Worm (Caenorhabditis elegans) whole organism, late embryonic: ENCODE data around the gene K09F5.4.
"Not testable (repeated sequence)": the region's sequence is repeated elsewhere in the genome, so short reads cannot be mapped to it uniquely, and the experiment has no call there.

Experiments used
- C38D4.7 ChIP-seq: fragments of 200-800 bp; sonication (Bioruptor generic); optimal IDR thresholded peaks from 2 replicates; lab custom pipeline; 2018; ENCODE audit warnings: mild to moderate bottlenecking, missing genetic modification characterization, moderate library complexity, missing compliant biosample characterization
- K02D7.2 ChIP-seq: sonication (generic microtip); optimal IDR thresholded peaks from 2 replicates; lab custom pipeline; 2017; ENCODE audit warnings: mild to moderate bottlenecking, missing genetic modification characterization, missing compliant biosample characterization
- Y22D7AL.16 ChIP-seq: sonication (generic microtip); optimal IDR thresholded peaks from 2 replicates; lab custom pipeline; 2016; ENCODE audit warnings: missing genetic modification characterization, missing compliant biosample characterization
- ahr-1 ChIP-seq: sonication (generic microtip); optimal IDR thresholded peaks from 2 replicates; lab custom pipeline; 2016; ENCODE audit warnings: missing genetic modification characterization, missing compliant biosample characterization
- ama-1 ChIP-seq: fragments of 150-350 bp; optimal IDR thresholded peaks from 2 replicates; lab custom pipeline; 2014
- ceh-14 ChIP-seq: sonication (generic microtip); optimal IDR thresholded peaks from 2 replicates; lab custom pipeline; 2016; ENCODE audit warnings: missing genotype, missing genetic modification characterization, missing compliant biosample characterization
- ceh-2 ChIP-seq: sonication (generic microtip); optimal IDR thresholded peaks from 2 replicates; lab custom pipeline; 2016; ENCODE audit warnings: missing genotype, missing genetic modification characterization, missing compliant biosample characterization
- ceh-24 ChIP-seq: sonication (generic microtip); optimal IDR thresholded peaks from 2 replicates; lab custom pipeline; 2016; ENCODE audit warnings: mild to moderate bottlenecking, missing genetic modification characterization, missing compliant biosample characterization
- ceh-30 ChIP-seq: fragments of 150-350 bp; optimal IDR thresholded peaks from 2 replicates; lab custom pipeline; 2014; ENCODE audit warnings: missing biosample characterization, missing genetic modification characterization
- ceh-34 ChIP-seq: sonication (generic microtip); optimal IDR thresholded peaks from 2 replicates; lab custom pipeline; 2016; ENCODE audit warnings: mild to moderate bottlenecking, missing genetic modification characterization, missing compliant biosample characterization
- ceh-45 ChIP-seq: fragments of 200-800 bp; sonication (Bioruptor generic); IDR thresholded peaks from 2 replicates; pipeline ENCODE4 v1.3.6; 2022; ENCODE audit warnings: missing genetic modification reagents, missing genetic modification characterization, missing compliant biosample characterization
- ceh-9 ChIP-seq: sonication (generic microtip); optimal IDR thresholded peaks from 2 replicates; lab custom pipeline; 2016; ENCODE audit warnings: mild to moderate bottlenecking, missing genetic modification characterization, inconsistent platforms, missing compliant biosample characterization
- che-1 ChIP-seq: sonication (generic microtip); optimal IDR thresholded peaks from 2 replicates; lab custom pipeline; 2016; ENCODE audit warnings: mild to moderate bottlenecking, missing genetic modification characterization, missing compliant biosample characterization
- dmd-4 ChIP-seq: sonication (generic microtip); optimal IDR thresholded peaks from 2 replicates; lab custom pipeline; 2016; ENCODE audit warnings: borderline replicate concordance, missing genetic modification characterization, missing compliant biosample characterization
- dve-1 ChIP-seq: sonication (generic microtip); optimal IDR thresholded peaks from 2 replicates; lab custom pipeline; 2017; ENCODE audit warnings: antibody characterized with exemption, mild to moderate bottlenecking, missing genetic modification characterization, missing compliant biosample characterization
- elt-4 ChIP-seq: sonication (generic microtip); optimal IDR thresholded peaks from 2 replicates; lab custom pipeline; 2016; ENCODE audit warnings: missing genetic modification characterization, missing compliant biosample characterization
- ets-4 ChIP-seq: sonication (generic microtip); optimal IDR thresholded peaks from 2 replicates; lab custom pipeline; 2016; ENCODE audit warnings: missing genetic modification characterization, missing compliant biosample characterization
- eyg-1 ChIP-seq: sonication (generic microtip); optimal IDR thresholded peaks from 2 replicates; lab custom pipeline; 2016; ENCODE audit warnings: missing genotype, missing genetic modification characterization, missing compliant biosample characterization
- fkh-10 ChIP-seq: fragments of 150-350 bp; optimal IDR thresholded peaks from 2 replicates; lab custom pipeline; 2014; ENCODE audit warnings: missing biosample characterization, missing genetic modification reagents, missing genetic modification characterization
- hlh-13 ChIP-seq: fragments of 200-800 bp; sonication (Bioruptor generic); optimal IDR thresholded peaks from 2 replicates; lab custom pipeline; 2018; ENCODE audit warnings: mild to moderate bottlenecking, missing genetic modification characterization, missing compliant biosample characterization
- hlh-15 ChIP-seq: sonication (generic microtip); optimal IDR thresholded peaks from 2 replicates; lab custom pipeline; 2016; ENCODE audit warnings: missing genetic modification characterization, missing compliant biosample characterization
- mec-3 ChIP-seq: sonication (generic microtip); optimal IDR thresholded peaks from 2 replicates; lab custom pipeline; 2016; ENCODE audit warnings: borderline replicate concordance, missing genetic modification characterization, missing compliant biosample characterization
- nhr-11 ChIP-seq: fragments of 150-350 bp; optimal IDR thresholded peaks from 2 replicates; lab custom pipeline; 2014; ENCODE audit warnings: missing biosample characterization, missing genetic modification characterization
- npax-4 ChIP-seq: sonication (generic microtip); optimal IDR thresholded peaks from 2 replicates; lab custom pipeline; 2016; ENCODE audit warnings: missing genetic modification characterization, missing compliant biosample characterization
- odd-2 ChIP-seq: sonication (generic microtip); optimal IDR thresholded peaks from 2 replicates; lab custom pipeline; 2017; ENCODE audit warnings: antibody characterized with exemption, mild to moderate bottlenecking, missing genetic modification characterization, missing compliant biosample characterization
- pat-9 ChIP-seq: fragments of 200-800 bp; sonication (Bioruptor generic); optimal IDR thresholded peaks from 2 replicates; lab custom pipeline; 2018; ENCODE audit warnings: mild to moderate bottlenecking, missing genetic modification characterization, moderate library complexity, missing compliant biosample characterization
- pax-1 ChIP-seq: fragments of 150-350 bp; optimal IDR thresholded peaks from 2 replicates; lab custom pipeline; 2014; ENCODE audit warnings: missing biosample characterization, missing genetic modification characterization
- pros-1 ChIP-seq: fragments of 150-350 bp; optimal IDR thresholded peaks from 2 replicates; lab custom pipeline; 2014; ENCODE audit warnings: missing biosample characterization, missing genetic modification reagents, missing genetic modification characterization
- ref-2 ChIP-seq: sonication (generic microtip); optimal IDR thresholded peaks from 2 replicates; lab custom pipeline; 2016; ENCODE audit warnings: missing genetic modification characterization, missing compliant biosample characterization
- syd-9 ChIP-seq: sonication (generic microtip); optimal IDR thresholded peaks from 2 replicates; lab custom pipeline; 2016; ENCODE audit warnings: mild to moderate bottlenecking, missing genetic modification characterization, moderate library complexity, missing compliant biosample characterization
- unc-3 ChIP-seq, 2 experiments: fragments of 200-800 bp in 1 of 2; sonication (Bioruptor generic) in 1 of 2; sonication (generic microtip) in 1 of 2; conservative IDR thresholded peaks in 1 of 2; optimal IDR thresholded peaks in 1 of 2; 2 replicates each; pipeline versions ENCODE4 v1.3.6 to Lab custom; 2016 to 2022; ENCODE audit warnings: missing compliant biosample characterization in 2 of 2, missing genetic modification characterization in 2 of 2, missing genetic modification reagents in 1 of 2
- unc-55 ChIP-seq: sonication (generic microtip); optimal IDR thresholded peaks from 2 replicates; lab custom pipeline; 2017; ENCODE audit warnings: missing biosample characterization, missing genetic modification reagents, missing genetic modification characterization
- zip-5 ChIP-seq: sonication (generic microtip); optimal IDR thresholded peaks from 2 replicates; lab custom pipeline; 2016; ENCODE audit warnings: missing genetic modification characterization, missing compliant biosample characterization
- ztf-16 ChIP-seq: sonication (generic microtip); optimal IDR thresholded peaks from 2 replicates; lab custom pipeline; 2017; ENCODE audit warnings: missing genetic modification characterization, missing compliant biosample characterization

The K09F5.4 gene

DNA sequence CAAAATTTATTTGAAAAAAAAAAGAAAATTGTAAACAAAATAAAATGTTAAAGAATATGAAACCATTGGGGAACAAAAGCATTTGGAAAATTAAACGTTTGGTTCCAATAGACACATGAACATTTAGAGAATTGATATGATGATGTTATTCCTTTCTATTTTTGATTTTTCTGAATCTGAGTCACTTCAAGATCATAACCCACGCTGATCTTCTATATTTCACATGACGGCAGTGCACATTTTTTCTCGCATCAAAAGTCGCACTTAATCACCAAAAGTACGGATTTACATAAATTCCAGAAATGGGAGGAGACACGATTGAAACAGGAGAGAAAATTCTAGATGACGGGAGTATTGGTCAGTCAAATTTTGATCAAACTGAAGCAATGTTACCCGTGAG is 37.9 kb downstream of the K09F5.4 start, which contains the start of gene F27D9.2:
TSS of gene F27D9.2 (plus strand) at position 301 of the 400 bp plus-strand sequence.
- TF ChIP-seq ceh-34: no peak
- TF ChIP-seq ztf-16 (tag; lab: Kevin White, UChicago): no peak
- no peak for TF ChIP-seq K02D7.2 (tag; lab: Kevin White, UChicago)
- no peak for TF ChIP-seq npax-4 (tag; lab: Kevin White, UChicago)
- TF ChIP-seq pros-1 (tag; lab: Kevin White, UChicago): no peak
- TF ChIP-seq Y22D7AL.16 (tag; lab: Kevin White, UChicago): no peak
- no peak for TF ChIP-seq fkh-10 (GFP tag; lab: Kevin White, UChicago)
- TF ChIP-seq elt-4 (tag; lab: Kevin White, UChicago): no peak
- TF ChIP-seq syd-9 (tag; lab: Kevin White, UChicago): no peak
- TF ChIP-seq, all 69 proteins: peak for 0

- TF ChIP-seq pax-1 (tag; lab: Kevin White, UChicago) (no peak), ref-2 (tag; lab: Kevin White, UChicago) (no peak), odd-2 (tag; lab: Kevin White, UChicago) (no peak), C38D4.7 (GFP tag; lab: Kevin White, UChicago) (no peak)
These were observed 39.9 kb downstream of the K09F5.4 start, which contains the start of gene F27D9.7 for ce11 chrX:7670655-7671054. Gene F27D9.7 (minus strand): TSS chrX:7670755.

ce11 chrX:7667394-7668089 is 43.0 kb downstream of the K09F5.4 start, which contains the start of gene F27D9.13:
Gene F27D9.13 (minus strand): TSS chrX:7667444.
- TF ChIP-seq hlh-15 (tag; lab: Kevin White, UChicago) (no peak), ceh-9 (tag; lab: Kevin White, UChicago) (no peak), npax-4 (tag; lab: Kevin White, UChicago) (no peak), nhr-11 (no peak), pat-9 (tag; lab: Kevin White, UChicago) (no peak), mec-3 (tag; lab: Kevin White, UChicago) (no peak), ceh-24 (tag; lab: Kevin White, UChicago) (no peak), ceh-14 (no peak), unc-3 (GFP tag; conservative IDR thresholded peaks at IDR 0.05; lab: Robert Waterston, UW) (no peak), unc-3 (tag; optimal IDR thresholded peaks at IDR 0.05; lab: Kevin White, UChicago) (no peak), zip-5 (no peak), hlh-13 (no peak), ahr-1 (tag; lab: Kevin White, UChicago) (no peak), eyg-1 (tag; lab: Kevin White, UChicago) (no peak), ceh-2 (tag; lab: Kevin White, UChicago) (no peak), dmd-4 (tag; lab: Kevin White, UChicago) (no peak), dve-1 (tag; lab: Kevin White, UChicago) (no peak), ets-4 (tag; lab: Kevin White, UChicago) (no peak), ceh-30 (tag; lab: Kevin White, UChicago) (no peak), C38D4.7 (GFP tag; lab: Kevin White, UChicago) (no peak), che-1 (no peak)

ce11 chrX:7665401-7665800 is 45.1 kb downstream of the K09F5.4 start:
- TF ChIP-seq unc-55 (GFP tag; lab: Kevin White, UChicago) (no peak), C38D4.7 (GFP tag; lab: Kevin White, UChicago) (no peak)
- TF ChIP-seq, all 69 proteins: peak for 0

- not testable (repeated sequence) for TF ChIP-seq ceh-45 (GFP tag; lab: Robert Waterston, UW); npax-4 (tag; lab: Kevin White, UChicago); ama-1 (lab: Kevin White, UChicago)
These were observed 45.7 kb downstream of the K09F5.4 start, which contains the start of gene dhs-29 for ce11 chrX:7664819-7665218. Gene dhs-29 (minus strand): TSS chrX:7664919.
